Worm (Caenorhabditis elegans): ENCODE data around the gene cdk-4.

The cdk-4 gene

ce11 chrX:13510997-13511396, 7.7 kb downstream of the cdk-4 start, which contains the start of gene col-185:
TSS of gene col-185 (minus strand) at chrX:13511097.
- TF ChIP-seq unc-39 (tag; optimal IDR thresholded peaks at IDR 0.05), result no peak
- no peak for TF ChIP-seq mls-2 (tag; optimal IDR thresholded peaks at IDR 0.05)
- no peak for TF ChIP-seq ztf-11 (tag; optimal IDR thresholded peaks at IDR 0.05)
- no peak for TF ChIP-seq unc-62 (GFP tag; optimal IDR thresholded peaks at IDR 0.05)
- no peak for TF ChIP-seq snpc-4 (tag; optimal IDR thresholded peaks at IDR 0.05)
- TF ChIP-seq unc-120 (tag; optimal IDR thresholded peaks at IDR 0.05; ENCODE audit: poor library complexity, severe bottlenecking), result no peak
- TF ChIP-seq lin-13 (tag; optimal IDR thresholded peaks at IDR 0.05), result no peak
- no peak for TF ChIP-seq blmp-1 (tag; optimal IDR thresholded peaks at IDR 0.05)
- TF ChIP-seq nhr-76 (tag; optimal IDR thresholded peaks at IDR 0.05), result no peak
- TF ChIP-seq nhr-12 (tag; optimal IDR thresholded peaks at IDR 0.05), result no peak
- TF ChIP-seq ces-1 (GFP tag; optimal IDR thresholded peaks at IDR 0.05), result no peak
- TF ChIP-seq lsy-2 (tag; optimal IDR thresholded peaks at IDR 0.05), result no peak
- TF ChIP-seq mab-5 (tag; optimal IDR thresholded peaks at IDR 0.05), result no peak

- TF ChIP-seq bed-3 (GFP tag; optimal IDR thresholded peaks at IDR 0.05), result no peak
- TF ChIP-seq lin-13 (tag; optimal IDR thresholded peaks at IDR 0.05), result no peak
- TF ChIP-seq flh-1 (GFP tag; optimal IDR thresholded peaks at IDR 0.05), result no peak
- no peak for TF ChIP-seq lin-32 (GFP tag; optimal IDR thresholded peaks at IDR 0.05)
- TF ChIP-seq ceh-43 (GFP tag; optimal IDR thresholded peaks at IDR 0.05), result no peak
- TF ChIP-seq elt-1 (tag; optimal IDR thresholded peaks at IDR 0.05; ENCODE audit: borderline replicate concordance, insufficient read depth), result no peak
- no peak for TF ChIP-seq nhr-28 (tag; optimal IDR thresholded peaks at IDR 0.05)
- TF ChIP-seq sem-2 (GFP tag; optimal IDR thresholded peaks at IDR 0.05), result no peak
Measured at ce11 chrX:13510234-13510837, 8.4 kb downstream of the cdk-4 start.

- TF ChIP-seq nhr-28 (tag; optimal IDR thresholded peaks at IDR 0.05) (no peak), ceh-39 (tag; optimal IDR thresholded peaks at IDR 0.05) (no peak), elt-1 (tag; optimal IDR thresholded peaks at IDR 0.05; ENCODE audit: borderline replicate concordance, insufficient read depth) (no peak), mls-2 (tag; optimal IDR thresholded peaks at IDR 0.05) (no peak), sem-2 (GFP tag; optimal IDR thresholded peaks at IDR 0.05) (no peak), unc-120 (tag; optimal IDR thresholded peaks at IDR 0.05; ENCODE audit: poor library complexity, severe bottlenecking) (no peak), ceh-43 (GFP tag; optimal IDR thresholded peaks at IDR 0.05) (no peak), lsy-2 (tag; optimal IDR thresholded peaks at IDR 0.05) (no peak)
Measured at ce11 chrX:13507233-13507632, 11.5 kb downstream of the cdk-4 start, which contains the start of gene H06A10.1. TSS of gene H06A10.1 (plus strand) at chrX:13507533.

- TF ChIP-seq nhr-2 (tag; optimal IDR thresholded peaks at IDR 0.05), result no peak
- no peak for TF ChIP-seq drap-1 (GFP tag; optimal IDR thresholded peaks at IDR 0.05)
- no peak for TF ChIP-seq ztf-11 (tag; optimal IDR thresholded peaks at IDR 0.05)
- TF ChIP-seq ceh-43 (GFP tag; optimal IDR thresholded peaks at IDR 0.05), result no peak
- TF ChIP-seq ces-1 (GFP tag; optimal IDR thresholded peaks at IDR 0.05), result no peak
- no peak for TF ChIP-seq mep-1 (tag; optimal IDR thresholded peaks at IDR 0.05)
- TF ChIP-seq snpc-4 (tag; optimal IDR thresholded peaks at IDR 0.05), result no peak
- TF ChIP-seq M03D4.4 (tag; optimal IDR thresholded peaks at IDR 0.05), result no peak
- TF ChIP-seq nhr-76 (tag; optimal IDR thresholded peaks at IDR 0.05), result no peak
- TF ChIP-seq lsy-2 (tag; optimal IDR thresholded peaks at IDR 0.05), result no peak
Measured at ce11 chrX:13506493-13506892, 12.2 kb downstream of the cdk-4 start.

- TF ChIP-seq M03D4.4 (tag; optimal IDR thresholded peaks at IDR 0.05), result no peak
- TF ChIP-seq ces-1 (GFP tag; optimal IDR thresholded peaks at IDR 0.05), result peak; percentile 81
- no peak for TF ChIP-seq ceh-39 (tag; optimal IDR thresholded peaks at IDR 0.05)
- TF ChIP-seq unc-62 (GFP tag; optimal IDR thresholded peaks at IDR 0.05), result no peak
- TF ChIP-seq ceh-83 (GFP tag; optimal IDR thresholded peaks at IDR 0.05), result no peak
- TF ChIP-seq ceh-43 (GFP tag; optimal IDR thresholded peaks at IDR 0.05), result no peak
Measured at ce11 chrX:13506043-13506442, 12.7 kb downstream of the cdk-4 start.

- TF ChIP-seq ces-1 (GFP tag; optimal IDR thresholded peaks at IDR 0.05) (peak; percentile 73), cnd-1 (tag; optimal IDR thresholded peaks at IDR 0.05) (no peak), mab-5 (tag; optimal IDR thresholded peaks at IDR 0.05) (no peak), nhr-2 (tag; optimal IDR thresholded peaks at IDR 0.05) (no peak), ceh-39 (tag; optimal IDR thresholded peaks at IDR 0.05) (no peak), unc-39 (tag; optimal IDR thresholded peaks at IDR 0.05) (no peak), snpc-4 (tag; optimal IDR thresholded peaks at IDR 0.05) (no peak)
Measured at ce11 chrX:13505201-13505600, 13.5 kb downstream of the cdk-4 start.
